ENCODE assay signal across 4 worm cellular contexts in the genomic region with DNA sequence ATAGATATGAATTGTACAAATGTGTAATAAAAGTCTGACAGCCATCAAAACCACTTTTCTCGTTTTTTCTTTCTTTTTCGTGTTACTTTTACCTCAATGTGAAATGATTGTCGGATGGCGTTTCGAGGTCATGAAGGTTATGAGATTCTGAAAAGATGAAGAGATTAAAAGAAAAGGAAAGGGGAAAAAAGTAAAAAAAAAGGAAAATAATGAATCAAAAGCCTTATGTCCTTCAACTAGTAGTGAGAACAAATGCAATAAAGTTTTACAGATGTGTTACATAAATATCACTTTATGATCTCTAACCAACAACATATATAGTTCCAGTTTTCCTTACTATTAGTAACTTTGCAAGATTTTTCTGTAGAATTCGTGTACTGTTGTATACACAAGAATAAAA.
TF ChIP-seq lines count a peak whose summit lies in the region.

A gene (minus strand): TSS at position 148 of the 400 bp plus-strand sequence.

TF ChIP-seq in whole organism, L1 larva, 84 proteins besides CTCF, POLR2A, EP300 and RAD21:
- no peak for TF ChIP-seq snu-23 (GFP tag; optimal IDR thresholded peaks at IDR 0.05; lab: Kevin White, UChicago)
- TF ChIP-seq nhr-47 (tag; optimal IDR thresholded peaks at IDR 0.05; lab: Kevin White, UChicago): no peak
- TF ChIP-seq ceh-63 (GFP tag; optimal IDR thresholded peaks at IDR 0.05; lab: Kevin White, UChicago): no peak
- TF ChIP-seq blmp-1 (tag; optimal IDR thresholded peaks at IDR 0.05; lab: Kevin White, UChicago): peak; percentile 16
- no peak for TF ChIP-seq ceh-88 (GFP tag; IDR thresholded peaks at IDR 0.05; lab: Robert Waterston, UW)
- TF ChIP-seq egl-13 (tag; optimal IDR thresholded peaks at IDR 0.05; lab: Kevin White, UChicago): no peak

TF ChIP-seq in whole organism, L2 larva, 48 proteins besides CTCF, POLR2A, EP300 and RAD21:
- TF ChIP-seq unc-55 (GFP tag; optimal IDR thresholded peaks at IDR 0.05; lab: Kevin White, UChicago): no peak
- TF ChIP-seq blmp-1 (tag; optimal IDR thresholded peaks at IDR 0.05; lab: Kevin White, UChicago; ENCODE audit: insufficient read depth): peak; percentile 85
- peak; percentile 54 for TF ChIP-seq nhr-25 (tag; optimal IDR thresholded peaks at IDR 0.05; lab: Kevin White, UChicago)

TF ChIP-seq in whole organism, L3 larva, 47 proteins besides CTCF, POLR2A, EP300 and RAD21:
- TF ChIP-seq nhr-25 (tag; optimal IDR thresholded peaks at IDR 0.05; lab: Kevin White, UChicago) (peak; percentile 65), nhr-28 (tag; optimal IDR thresholded peaks at IDR 0.05; lab: Kevin White, UChicago) (no peak)
TF ChIP-seq in whole organism, L3 larva: peak in this region for 1.

TF ChIP-seq in whole organism, L4 larva, 104 proteins besides CTCF, POLR2A, EP300 and RAD21:
- TF ChIP-seq T20F7.1 (GFP tag; optimal IDR thresholded peaks at IDR 0.05; lab: Kevin White, UChicago) (no peak), aha-1 (tag; lab: Kevin White, UChicago) (peak; percentile 8), ceh-32 (tag; optimal IDR thresholded peaks at IDR 0.05; lab: Kevin White, UChicago; ENCODE audit: poor library complexity) (no peak)
